Worm (Caenorhabditis elegans) whole organism, L2 larva: Measurements from ENCODE around the gene fbxa-9.

Experiments used
- C34F6.9 ChIP-seq: fragments of 150-350 bp; optimal IDR thresholded peaks from 2 replicates; lab custom pipeline; 2014; ENCODE audit warnings: missing biosample characterization, missing genetic modification characterization
- F13H6.1 ChIP-seq: sonication (generic microtip); optimal IDR thresholded peaks from 2 replicates; lab custom pipeline; 2016; ENCODE audit warnings: missing genetic modification characterization, missing compliant biosample characterization
- R02D3.7 ChIP-seq: fragments of 150-350 bp; optimal IDR thresholded peaks from 2 replicates; lab custom pipeline; 2014; ENCODE audit warnings: missing biosample characterization, missing genetic modification characterization
- Y55F3AM.14 ChIP-seq: fragments of 200-800 bp; sonication (Bioruptor generic); optimal IDR thresholded peaks from 2 replicates; lab custom pipeline; 2018; ENCODE audit warnings: mild to moderate bottlenecking, missing genetic modification characterization, missing compliant biosample characterization
- ZK546.5 ChIP-seq: sonication (generic microtip); optimal IDR thresholded peaks from 2 replicates; lab custom pipeline; 2017; ENCODE audit warnings: missing biosample characterization, missing genetic modification characterization
- alr-1 ChIP-seq: fragments of 150-350 bp; optimal IDR thresholded peaks from 2 replicates; lab custom pipeline; 2014; ENCODE audit warnings: missing biosample characterization, missing genetic modification characterization
- aly-2 ChIP-seq: fragments of 150-350 bp; optimal IDR thresholded peaks from 2 replicates; lab custom pipeline; 2014; ENCODE audit warnings: missing biosample characterization, missing genetic modification characterization
- ama-1 ChIP-seq: fragments of 150-350 bp; optimal IDR thresholded peaks from 2 replicates; lab custom pipeline; 2018; ENCODE audit warnings: inconsistent platforms
- blmp-1 ChIP-seq: sonication (generic microtip); optimal IDR thresholded peaks from 2 replicates; lab custom pipeline; 2017; ENCODE audit warnings: missing genetic modification characterization, mild to moderate bottlenecking, missing compliant biosample characterization, antibody characterized with exemption, moderate library complexity; ENCODE audit not compliant: insufficient read depth
- ceh-16 ChIP-seq: fragments of 150-350 bp; optimal IDR thresholded peaks from 2 replicates; lab custom pipeline; 2014; ENCODE audit warnings: missing biosample characterization, missing genetic modification characterization
- ceh-82 ChIP-seq: fragments of 150-350 bp; optimal IDR thresholded peaks from 2 replicates; lab custom pipeline; 2014; ENCODE audit warnings: missing biosample characterization, missing genetic modification characterization
- crh-2 ChIP-seq: sonication (generic microtip); optimal IDR thresholded peaks from 2 replicates; lab custom pipeline; 2017; ENCODE audit warnings: missing biosample characterization, missing genetic modification characterization
- dmd-4 ChIP-seq: sonication (generic microtip); optimal IDR thresholded peaks from 2 replicates; lab custom pipeline; 2017; ENCODE audit warnings: missing biosample characterization, missing genetic modification characterization
- egl-27 ChIP-seq: sonication (generic microtip); optimal IDR thresholded peaks from 3 replicates; lab custom pipeline; 2017; ENCODE audit warnings: missing biosample characterization, missing genetic modification reagents, missing genetic modification characterization
- elt-1 ChIP-seq: fragments of 150-350 bp; optimal IDR thresholded peaks from 2 replicates; lab custom pipeline; 2014; ENCODE audit warnings: missing biosample characterization, missing genetic modification characterization
- elt-3 ChIP-seq: sonication (generic microtip); optimal IDR thresholded peaks from 2 replicates; lab custom pipeline; 2017; ENCODE audit warnings: missing biosample characterization, missing genetic modification characterization
- lin-11 ChIP-seq: fragments of 150-350 bp; sonication (generic microtip); optimal IDR thresholded peaks from 2 replicates; lab custom pipeline; 2014; ENCODE audit warnings: missing biosample characterization, missing genetic modification characterization, inconsistent platforms, mixed read lengths
- lin-13 ChIP-seq: fragments of 150-350 bp; optimal IDR thresholded peaks from 2 replicates; lab custom pipeline; 2014; ENCODE audit warnings: missing biosample characterization, missing genetic modification reagents, missing genetic modification characterization
- lin-39 ChIP-seq: fragments of 150-350 bp; optimal IDR thresholded peaks from 2 replicates; lab custom pipeline; 2014; ENCODE audit warnings: missing biosample characterization, missing genetic modification reagents, missing genetic modification characterization
- mab-5 ChIP-seq: fragments of 150-350 bp; optimal IDR thresholded peaks from 2 replicates; lab custom pipeline; 2014; ENCODE audit warnings: missing biosample characterization, missing genetic modification characterization
- mbf-1 ChIP-seq: sonication (generic microtip); optimal IDR thresholded peaks from 2 replicates; lab custom pipeline; 2017; ENCODE audit warnings: missing biosample characterization, missing genetic modification characterization
- mdl-1 ChIP-seq, 2 experiments: fragments of 150-350 bp in 1 of 2; sonication (generic microtip) in 1 of 2; optimal IDR thresholded peaks; 2 replicates each; lab custom pipeline; 2017; ENCODE audit warnings: missing biosample characterization in 2 of 2, missing genetic modification characterization in 2 of 2
- nhr-11 ChIP-seq: fragments of 150-350 bp; optimal IDR thresholded peaks from 2 replicates; lab custom pipeline; 2014; ENCODE audit warnings: missing biosample characterization, missing genetic modification characterization
- nhr-12 ChIP-seq: fragments of 150-350 bp; optimal IDR thresholded peaks from 2 replicates; lab custom pipeline; 2014; ENCODE audit warnings: missing biosample characterization, missing genetic modification characterization
- nhr-129 ChIP-seq: fragments of 150-350 bp; optimal IDR thresholded peaks from 2 replicates; lab custom pipeline; 2014; ENCODE audit warnings: missing biosample characterization, missing genetic modification characterization
- nhr-21 ChIP-seq: fragments of 150-350 bp; optimal IDR thresholded peaks from 2 replicates; lab custom pipeline; 2014; ENCODE audit warnings: missing biosample characterization, missing genetic modification characterization
- nhr-237 ChIP-seq: fragments of 150-350 bp; optimal IDR thresholded peaks from 2 replicates; lab custom pipeline; 2014; ENCODE audit warnings: missing biosample characterization, missing genetic modification characterization
- nhr-77 ChIP-seq: fragments of 150-350 bp; optimal IDR thresholded peaks from 2 replicates; lab custom pipeline; 2014; ENCODE audit warnings: missing biosample characterization, missing genetic modification characterization
- peb-1 ChIP-seq: fragments of 150-350 bp; optimal IDR thresholded peaks from 2 replicates; lab custom pipeline; 2014; ENCODE audit warnings: missing biosample characterization, missing genetic modification characterization
- sma-3 ChIP-seq: sonication (generic microtip); optimal IDR thresholded peaks from 2 replicates; lab custom pipeline; 2016; ENCODE audit warnings: missing genetic modification reagents, missing genetic modification characterization, missing compliant biosample characterization
- sma-9 ChIP-seq, 2 experiments: fragments of 150-350 bp in 1 of 2; sonication (generic microtip) in 1 of 2; optimal IDR thresholded peaks; 2 replicates each; lab custom pipeline; 2014 to 2016; ENCODE audit warnings: missing genetic modification characterization in 2 of 2, mild to moderate bottlenecking in 1 of 2, missing biosample characterization in 1 of 2, missing compliant biosample characterization in 1 of 2, missing genetic modification reagents in 1 of 2, moderate library complexity in 1 of 2
- snpc-4 ChIP-seq: fragments of 150-350 bp; optimal IDR thresholded peaks from 2 replicates; lab custom pipeline; 2014; ENCODE audit warnings: missing biosample characterization, missing genetic modification characterization
- unc-39 ChIP-seq: fragments of 150-350 bp; optimal IDR thresholded peaks from 2 replicates; lab custom pipeline; 2014; ENCODE audit warnings: missing biosample characterization, missing genetic modification characterization
- zag-1 ChIP-seq: fragments of 150-350 bp; optimal IDR thresholded peaks from 2 replicates; lab custom pipeline; 2014; ENCODE audit warnings: missing biosample characterization, missing genetic modification characterization
- ztf-1 ChIP-seq: fragments of 200-800 bp; sonication (Bioruptor generic); conservative IDR thresholded peaks from 2 replicates; pipeline ENCODE4 v1.3.6; 2022; ENCODE audit warnings: missing genetic modification characterization, missing compliant biosample characterization
- ztf-11 ChIP-seq: sonication (generic microtip); optimal IDR thresholded peaks from 2 replicates; lab custom pipeline; 2017; ENCODE audit warnings: missing biosample characterization, missing genetic modification characterization
- ztf-4 ChIP-seq: fragments of 150-350 bp; optimal IDR thresholded peaks from 2 replicates; lab custom pipeline; 2014; ENCODE audit warnings: missing biosample characterization, missing genetic modification characterization

The fbxa-9 gene

DNA sequence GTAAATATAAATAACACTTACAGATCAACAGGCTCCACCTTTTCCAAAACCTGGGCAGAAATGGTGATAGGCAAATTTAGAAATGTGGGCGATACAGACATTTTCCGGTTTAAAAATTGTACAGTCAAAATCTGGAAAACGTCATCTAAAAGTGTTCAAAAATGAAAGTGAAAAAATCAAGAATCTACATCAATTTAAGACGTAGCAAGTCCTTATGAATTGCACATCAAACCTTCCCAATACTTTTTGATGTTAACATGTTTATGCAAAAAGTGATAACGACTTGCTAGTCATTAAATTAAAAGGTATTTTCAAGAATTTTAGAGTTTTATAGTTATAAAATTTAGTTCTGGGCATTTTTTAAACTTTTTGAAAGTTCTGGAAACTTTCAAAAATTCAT is 15.1 kb upstream of the fbxa-9 start, which contains the start of gene fbxa-7:
Gene fbxa-7 (minus strand): TSS at position 101 of the 400 bp plus-strand sequence.
- TF ChIP-seq blmp-1 (tag; lab: Kevin White, UChicago) (no peak), ztf-1 (GFP tag; lab: Robert Waterston, UW) (no peak), lin-13 (no peak), mbf-1 (no peak), snpc-4 (no peak), egl-27 (tag; lab: Kevin White, UChicago) (no peak), elt-1 (tag; lab: Kevin White, UChicago) (no peak), aly-2 (tag; lab: Kevin White, UChicago) (no peak), unc-39 (tag; lab: Kevin White, UChicago) (no peak), ztf-4 (tag; lab: Kevin White, UChicago) (no peak), nhr-21 (tag; lab: Kevin White, UChicago) (no peak), F13H6.1 (tag; lab: Kevin White, UChicago) (no peak), peb-1 (tag; lab: Kevin White, UChicago) (no peak), crh-2 (tag; lab: Kevin White, UChicago) (no peak)

DNA sequence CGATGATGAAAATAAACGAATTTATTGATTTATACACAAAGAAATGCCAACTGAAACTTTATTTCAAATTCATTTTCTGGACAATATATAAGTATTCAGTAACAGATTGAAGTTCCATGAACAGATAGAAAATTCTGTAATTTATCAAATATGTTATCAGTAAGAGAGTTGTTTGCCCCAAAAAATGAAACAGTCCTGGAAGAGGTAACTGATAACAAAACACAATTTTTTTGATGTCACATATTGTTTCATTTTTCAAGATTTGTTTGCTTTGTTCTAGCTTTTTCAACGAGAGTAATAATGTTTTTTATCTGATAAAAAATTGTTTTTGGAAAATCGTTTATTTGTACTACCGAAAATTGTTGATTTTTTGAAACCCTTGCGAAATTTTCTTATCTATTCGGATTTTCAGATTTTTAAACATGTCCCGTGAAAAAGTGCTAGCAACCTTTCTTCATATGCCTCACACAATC is 13.4 kb upstream of the fbxa-9 start, which contains the start of gene fbxa-73:
Gene fbxa-73 (plus strand): TSS at position 423 of the 473 bp plus-strand sequence.
- no peak for TF ChIP-seq ztf-1 (GFP tag; lab: Robert Waterston, UW)
- TF ChIP-seq Y55F3AM.14 (GFP tag; lab: Kevin White, UChicago): no peak
- no peak for TF ChIP-seq nhr-12 (tag; lab: Kevin White, UChicago)
- no peak for TF ChIP-seq zag-1
- TF ChIP-seq lin-11: no peak
- no peak for TF ChIP-seq lin-39
- no peak for TF ChIP-seq ZK546.5 (tag; lab: Kevin White, UChicago)
- TF ChIP-seq aly-2 (tag; lab: Kevin White, UChicago): no peak
- no peak for TF ChIP-seq blmp-1 (tag; lab: Kevin White, UChicago)

DNA sequence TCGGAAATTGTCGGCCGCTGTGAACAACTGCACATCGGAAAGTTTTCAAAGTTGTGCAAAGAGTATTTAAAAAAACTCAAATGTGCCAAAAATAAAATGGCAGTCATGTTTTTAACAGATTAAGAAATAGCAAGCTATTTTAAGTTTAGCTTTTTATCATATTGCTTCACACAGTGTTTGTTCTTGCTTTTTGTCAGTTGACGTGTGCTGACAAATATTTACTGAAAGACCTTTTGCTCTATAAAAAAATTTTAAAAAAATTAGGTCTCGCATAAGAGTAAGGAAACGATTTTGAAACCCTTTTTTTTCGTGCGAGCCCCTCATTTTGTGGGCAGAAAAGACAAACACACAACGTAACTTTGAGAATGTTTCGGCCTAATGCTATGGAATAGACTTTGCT is 10.9 kb upstream of the fbxa-9 start, which contains the start of gene fbxa-71:
Gene fbxa-71 (plus strand): TSS at position 301 of the 400 bp plus-strand sequence.
- TF ChIP-seq nhr-129 (tag; lab: Kevin White, UChicago) (no peak), mab-5 (no peak), nhr-237 (no peak), ztf-11 (tag; lab: Kevin White, UChicago) (no peak), nhr-11 (tag; lab: Kevin White, UChicago) (no peak), mdl-1 (tag; optimal IDR thresholded peaks at IDR 0.05; lab: Kevin White, UChicago) (no peak), lin-11 (no peak), nhr-77 (tag; lab: Kevin White, UChicago) (no peak), zag-1 (no peak), ceh-82 (no peak), dmd-4 (no peak), snpc-4 (no peak), ama-1 (lab: Kevin White, UChicago) (no peak), ZK546.5 (tag; lab: Kevin White, UChicago) (no peak), R02D3.7 (tag; lab: Kevin White, UChicago) (no peak), nhr-21 (tag; lab: Kevin White, UChicago) (no peak), alr-1 (no peak), lin-13 (no peak)

DNA sequence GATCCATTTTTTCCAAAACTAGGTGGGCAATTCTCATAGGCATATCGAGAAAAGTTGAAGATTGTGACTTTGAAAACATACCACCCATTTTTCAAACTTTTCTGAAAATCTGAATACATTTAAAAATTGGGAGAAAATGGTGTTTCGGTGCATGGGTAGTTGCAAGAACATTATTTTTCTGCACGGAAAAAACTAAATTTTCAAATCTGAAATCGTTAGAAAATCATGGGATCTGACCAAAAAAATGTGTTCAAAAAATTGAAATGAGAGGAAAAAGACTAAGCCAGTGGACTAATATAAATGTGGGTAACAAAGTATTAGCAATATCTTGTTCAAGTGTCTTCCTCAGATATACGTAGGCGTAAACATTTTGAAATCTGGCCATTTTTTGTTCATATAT is 7.6 kb upstream of the fbxa-9 start, which contains the start of gene fbxa-43:
Gene fbxa-43 (minus strand): TSS at position 101 of the 400 bp plus-strand sequence.
- TF ChIP-seq mab-5: no peak
- no peak for TF ChIP-seq ceh-16
- TF ChIP-seq elt-3 (tag; lab: Kevin White, UChicago): no peak
- TF ChIP-seq sma-9 (GFP tag; optimal IDR thresholded peaks at IDR 0.05; lab: Kevin White, UChicago): no peak
- TF ChIP-seq sma-9 (tag; optimal IDR thresholded peaks at IDR 0.05; lab: Kevin White, UChicago): no peak
- TF ChIP-seq unc-39 (tag; lab: Kevin White, UChicago): no peak
- TF ChIP-seq Y55F3AM.14 (GFP tag; lab: Kevin White, UChicago): no peak
- TF ChIP-seq crh-2 (tag; lab: Kevin White, UChicago): no peak
- no peak for TF ChIP-seq ztf-4 (tag; lab: Kevin White, UChicago)
- no peak for TF ChIP-seq C34F6.9 (tag; lab: Kevin White, UChicago)
- TF ChIP-seq ZK546.5 (tag; lab: Kevin White, UChicago): no peak
- TF ChIP-seq F13H6.1 (tag; lab: Kevin White, UChicago): no peak
- TF ChIP-seq sma-3 (GFP tag; lab: Kevin White, UChicago): no peak
